Fruit fly (Drosophila melanogaster): ENCODE data around the gene Dh44.
A peak's percentile ranks its signal among the peaks of the same experiment; 100 is the strongest.

The Dh44 gene

dm6 chr3R:9608206-9608605, 29.8 kb upstream of the Dh44 start:
- TF ChIP-seq sage (GFP tag; optimal IDR thresholded peaks at IDR 0.05) = no peak
- no peak for TF ChIP-seq Abd-B (GFP tag; optimal IDR thresholded peaks at IDR 0.05)
- no peak for TF ChIP-seq CG9705 (GFP tag; optimal IDR thresholded peaks at IDR 0.05)
- no peak for TF ChIP-seq Hr83 (GFP tag; optimal IDR thresholded peaks at IDR 0.05; ENCODE audit: poor library complexity, severe bottlenecking)
- no peak for TF ChIP-seq dsf (GFP tag; optimal IDR thresholded peaks at IDR 0.05; ENCODE audit: borderline replicate concordance)
- TF ChIP-seq woc (GFP tag; optimal IDR thresholded peaks at IDR 0.05) = no peak
- no peak for TF ChIP-seq tai (GFP tag; optimal IDR thresholded peaks at IDR 0.05)

- no peak for TF ChIP-seq Jra (GFP tag; optimal IDR thresholded peaks at IDR 0.05)
- TF ChIP-seq N (GFP tag; optimal IDR thresholded peaks at IDR 0.05) = no peak
- no peak for TF ChIP-seq tai (GFP tag; optimal IDR thresholded peaks at IDR 0.05)
- peak; percentile 54 for TF ChIP-seq OdsH (GFP tag; optimal IDR thresholded peaks at IDR 0.05)
- no peak for TF ChIP-seq dmrt93B (GFP tag; optimal IDR thresholded peaks at IDR 0.05)
- TF ChIP-seq Hr83 (GFP tag; optimal IDR thresholded peaks at IDR 0.05; ENCODE audit: poor library complexity, severe bottlenecking) = no peak
- peak; percentile 56 for TF ChIP-seq rgr (GFP tag; optimal IDR thresholded peaks at IDR 0.05)
- TF ChIP-seq fru (GFP tag; optimal IDR thresholded peaks at IDR 0.05) = peak; percentile 45
- peak; percentile 9 for TF ChIP-seq Sp1 (GFP tag; optimal IDR thresholded peaks at IDR 0.05)
- peak; percentile 59 for TF ChIP-seq br (GFP tag; optimal IDR thresholded peaks at IDR 0.05)
- TF ChIP-seq GATAd (GFP tag; optimal IDR thresholded peaks at IDR 0.05) = no peak
- no peak for TF ChIP-seq Myc (optimal IDR thresholded peaks at IDR 0.05)
- peak; percentile 11 for TF ChIP-seq woc (GFP tag; optimal IDR thresholded peaks at IDR 0.05)
- TF ChIP-seq HLH106 (tag; optimal IDR thresholded peaks at IDR 0.05) = peak; percentile 45
- TF ChIP-seq usp (GFP tag; optimal IDR thresholded peaks at IDR 0.05) = no peak
- no peak for TF ChIP-seq Abd-B (GFP tag; optimal IDR thresholded peaks at IDR 0.05)
- TF ChIP-seq CrebA (GFP tag; optimal IDR thresholded peaks at IDR 0.05; ENCODE audit: borderline replicate concordance) = no peak
- no peak for TF ChIP-seq CG9705 (GFP tag; optimal IDR thresholded peaks at IDR 0.05)
- no peak for TF ChIP-seq Rel (GFP tag; optimal IDR thresholded peaks at IDR 0.05)
- no peak for TF ChIP-seq Rel (tag; optimal IDR thresholded peaks at IDR 0.05)
- peak; percentile 63 for TF ChIP-seq ey (GFP tag; optimal IDR thresholded peaks at IDR 0.05)
- TF ChIP-seq pan (optimal IDR thresholded peaks at IDR 0.05) = no peak
- no peak for TF ChIP-seq Dfd (GFP tag; optimal IDR thresholded peaks at IDR 0.05)
- no peak for TF ChIP-seq Dif (GFP tag; optimal IDR thresholded peaks at IDR 0.05; ENCODE audit: partially characterized antibody)
- no peak for TF ChIP-seq dl (GFP tag; optimal IDR thresholded peaks at IDR 0.05; ENCODE audit: insufficient read depth in 1 of 2, partially characterized antibody in 2 of 2)
- no peak for TF ChIP-seq brk (GFP tag; optimal IDR thresholded peaks at IDR 0.05)
- TF ChIP-seq Mio (GFP tag; optimal IDR thresholded peaks at IDR 0.05) = no peak
- TF ChIP-seq CG32264 (GFP tag; optimal IDR thresholded peaks at IDR 0.05) = no peak
- TF ChIP-seq psq (GFP tag; optimal IDR thresholded peaks at IDR 0.05) = peak; percentile 6
- TF ChIP-seq dsf (GFP tag; optimal IDR thresholded peaks at IDR 0.05; ENCODE audit: borderline replicate concordance) = no peak
- peak; percentile 69 for TF ChIP-seq h (GFP tag; optimal IDR thresholded peaks at IDR 0.05)
- TF ChIP-seq jim (GFP tag; optimal IDR thresholded peaks at IDR 0.05) = no peak
- TF ChIP-seq lola (GFP tag; optimal IDR thresholded peaks at IDR 0.05) = no peak
- TF ChIP-seq sage (GFP tag; optimal IDR thresholded peaks at IDR 0.05) = no peak
- no peak for TF ChIP-seq Vsx2 (GFP tag; optimal IDR thresholded peaks at IDR 0.05; ENCODE audit: partially characterized antibody)
- TF ChIP-seq foxo (GFP tag; optimal IDR thresholded peaks at IDR 0.05) = peak in 1 of 2 experiments; percentile 56
- TF ChIP-seq Hr78 (GFP tag; optimal IDR thresholded peaks at IDR 0.05) = no peak
- TF ChIP-seq Hnf4 (GFP tag; optimal IDR thresholded peaks at IDR 0.05) = peak; percentile 60
- TF ChIP-seq sv (GFP tag; optimal IDR thresholded peaks at IDR 0.05) = no peak
These were observed 25.8 kb upstream of the Dh44 start for dm6 chr3R:9612217-9612616.

dm6 chr3R:9613124-9613523, 24.9 kb upstream of the Dh44 start:
- TF ChIP-seq Hr78 (GFP tag; optimal IDR thresholded peaks at IDR 0.05) (no peak), Vsx2 (GFP tag; optimal IDR thresholded peaks at IDR 0.05; ENCODE audit: partially characterized antibody) (no peak), CG32264 (GFP tag; optimal IDR thresholded peaks at IDR 0.05) (peak; percentile 70), Dfd (GFP tag; optimal IDR thresholded peaks at IDR 0.05) (no peak), brk (GFP tag; optimal IDR thresholded peaks at IDR 0.05) (peak; percentile 48), br (GFP tag; optimal IDR thresholded peaks at IDR 0.05) (peak; percentile 88), pan (optimal IDR thresholded peaks at IDR 0.05) (no peak), Myc (optimal IDR thresholded peaks at IDR 0.05) (no peak), Mio (GFP tag; optimal IDR thresholded peaks at IDR 0.05) (no peak), dl (GFP tag; optimal IDR thresholded peaks at IDR 0.05; ENCODE audit: insufficient read depth in 1 of 2, partially characterized antibody in 2 of 2) (no peak), h (GFP tag; optimal IDR thresholded peaks at IDR 0.05) (peak; percentile 88), psq (GFP tag; optimal IDR thresholded peaks at IDR 0.05) (peak; percentile 72), Hnf4 (GFP tag; optimal IDR thresholded peaks at IDR 0.05) (peak; percentile 86), CrebA (GFP tag; optimal IDR thresholded peaks at IDR 0.05; ENCODE audit: borderline replicate concordance) (peak; percentile 26), sage (GFP tag; optimal IDR thresholded peaks at IDR 0.05) (peak; percentile 65), dmrt93B (GFP tag; optimal IDR thresholded peaks at IDR 0.05) (peak; percentile 63), dsf (GFP tag; optimal IDR thresholded peaks at IDR 0.05; ENCODE audit: borderline replicate concordance) (no peak), fru (GFP tag; optimal IDR thresholded peaks at IDR 0.05) (peak; percentile 92), N (GFP tag; optimal IDR thresholded peaks at IDR 0.05) (no peak), usp (GFP tag; optimal IDR thresholded peaks at IDR 0.05) (no peak), rgr (GFP tag; optimal IDR thresholded peaks at IDR 0.05) (peak; percentile 84), HLH106 (tag; optimal IDR thresholded peaks at IDR 0.05) (peak; percentile 68), GATAd (GFP tag; optimal IDR thresholded peaks at IDR 0.05) (no peak), sv (GFP tag; optimal IDR thresholded peaks at IDR 0.05) (peak; percentile 3), foxo (GFP tag; optimal IDR thresholded peaks at IDR 0.05) (peak; percentile 9 to 89), Abd-B (GFP tag; optimal IDR thresholded peaks at IDR 0.05) (no peak), Sp1 (GFP tag; optimal IDR thresholded peaks at IDR 0.05) (peak; percentile 74), CG9705 (GFP tag; optimal IDR thresholded peaks at IDR 0.05) (no peak), woc (GFP tag; optimal IDR thresholded peaks at IDR 0.05) (peak; percentile 71), Jra (GFP tag; optimal IDR thresholded peaks at IDR 0.05) (peak; percentile 18), OdsH (GFP tag; optimal IDR thresholded peaks at IDR 0.05) (peak; percentile 81), jim (GFP tag; optimal IDR thresholded peaks at IDR 0.05) (no peak), lola (GFP tag; optimal IDR thresholded peaks at IDR 0.05) (no peak), tai (GFP tag; optimal IDR thresholded peaks at IDR 0.05) (peak; percentile 55), Hr83 (GFP tag; optimal IDR thresholded peaks at IDR 0.05; ENCODE audit: poor library complexity, severe bottlenecking) (no peak), Rel (GFP tag; optimal IDR thresholded peaks at IDR 0.05) (peak; percentile 77), Rel (tag; optimal IDR thresholded peaks at IDR 0.05) (no peak), ey (GFP tag; optimal IDR thresholded peaks at IDR 0.05) (peak; percentile 87)

Measured in whole organism, wandering third instar larva.